Fruit fly (Drosophila melanogaster): ENCODE results near the gene CG6271.

Gene CG6271

dm6 chr3R:26980282-26980691, 45.6 kb downstream of the CG6271 start (continued):
- TF ChIP-seq Deaf1 (tag; optimal IDR thresholded peaks at IDR 0.05) (peak; percentile 68), vvl (GFP tag; IDR thresholded peaks at IDR 0.05) (peak; percentile 84), Opbp (GFP tag; IDR thresholded peaks at IDR 0.05; ENCODE audit: partially characterized antibody) (peak; percentile 16; the same call in 1 of the 3 replicates), Dip3 (GFP tag; optimal IDR thresholded peaks at IDR 0.05) (no peak), CG7963 (GFP tag; IDR thresholded peaks at IDR 0.05; ENCODE audit: partially characterized antibody) (no peak), CG13123 (GFP tag; optimal IDR thresholded peaks at IDR 0.05) (no peak), CG17385 (GFP tag; optimal IDR thresholded peaks at IDR 0.05) (peak; percentile 24), CG6854 (GFP tag; optimal IDR thresholded peaks at IDR 0.05) (peak; percentile 49), fd3F (GFP tag; optimal IDR thresholded peaks at IDR 0.05) (no peak), Fer1 (GFP tag; optimal IDR thresholded peaks at IDR 0.05) (peak; percentile 37), Dll (GFP tag; IDR thresholded peaks at IDR 0.05; ENCODE audit: partially characterized antibody) (0 out of 4 replicates have a peak, but pooled peaks have one; percentile 15), Dbx (GFP tag; IDR thresholded peaks at IDR 0.05) (peak; percentile 53; the same call in 2 of the 3 replicates), CG2199 (GFP tag; IDR thresholded peaks at IDR 0.05) (0 out of 3 replicates have a peak, but pooled peaks have one; percentile 52), sna (GFP tag; IDR thresholded peaks at IDR 0.05; ENCODE audit: partially characterized antibody) (0 out of 2 replicates have a peak, but pooled peaks have one; percentile 31), zen2 (GFP tag; IDR thresholded peaks at IDR 0.05; ENCODE audit: partially characterized antibody) (peak; percentile 37; the same call in 2 of the 3 replicates), Trl (optimal IDR thresholded peaks at IDR 0.05) (peak; percentile 72 to 97), Trl (GFP tag; optimal IDR thresholded peaks at IDR 0.05) (no peak), Jarid2 (GFP tag; optimal IDR thresholded peaks at IDR 0.05) (peak; percentile 88), CG3281 (GFP tag; optimal IDR thresholded peaks at IDR 0.05) (peak; percentile 48), lbe (GFP tag; optimal IDR thresholded peaks at IDR 0.05) (peak; percentile 32), gfzf (GFP tag; optimal IDR thresholded peaks at IDR 0.05) (no peak), CG17568 (GFP tag; optimal IDR thresholded peaks at IDR 0.05) (no peak), Awh (GFP tag; IDR thresholded peaks at IDR 0.05) (peak; percentile 58; the same call in 1 of the 2 replicates), so (GFP tag; IDR thresholded peaks at IDR 0.05) (peak; percentile 71; the same call in 1 of the 3 replicates), gro (GFP tag; optimal IDR thresholded peaks at IDR 0.05) (peak; percentile 34), row (GFP tag; IDR thresholded peaks at IDR 0.05) (peak; percentile 26; the same call in 1 of the 3 replicates), BtbVII (GFP tag; optimal IDR thresholded peaks at IDR 0.05) (peak; percentile 1), unc-4 (GFP tag; IDR thresholded peaks at IDR 0.05; ENCODE audit: partially characterized antibody) (peak; percentile 52), tna (GFP tag; IDR thresholded peaks at IDR 0.05; ENCODE audit: partially characterized antibody) (peak; percentile 68), CG13894 (tag; optimal IDR thresholded peaks at IDR 0.05) (peak; percentile 60), CG7987 (GFP tag; optimal IDR thresholded peaks at IDR 0.05) (peak; percentile 47), CG34224 (GFP tag; IDR thresholded peaks at IDR 0.05; ENCODE audit: partially characterized antibody) (peak; percentile 36; the same call in 1 of the 3 replicates), CG16779 (GFP tag; IDR thresholded peaks at IDR 0.05) (0 out of 2 replicates have a peak, but pooled peaks have one; percentile 39), psq (GFP tag; optimal IDR thresholded peaks at IDR 0.05) (peak; percentile 29), CG6683 (GFP tag; optimal IDR thresholded peaks at IDR 0.05) (no peak), CG9932 (GFP tag; IDR thresholded peaks at IDR 0.05) (peak; percentile 26; the same call in 1 of the 2 replicates), BEAF-32 (GFP tag; optimal IDR thresholded peaks at IDR 0.05) (peak; percentile 9), Hmr (GFP tag; optimal IDR thresholded peaks at IDR 0.05) (peak; percentile 15), ftz-f1 (GFP tag; optimal IDR thresholded peaks at IDR 0.05) (peak; percentile 83), dimm (GFP tag; IDR thresholded peaks at IDR 0.05) (no peak), sd (tag; optimal IDR thresholded peaks at IDR 0.05) (peak; percentile 74), chm (GFP tag; IDR thresholded peaks at IDR 0.05) (peak; percentile 57; the same call in 1 of the 2 replicates), sens (GFP tag) (peak; percentile 56), Ada2b (GFP tag; IDR thresholded peaks at IDR 0.05) (no peak), maf-S (GFP tag; optimal IDR thresholded peaks at IDR 0.05) (no peak), CG13287 (GFP tag; IDR thresholded peaks at IDR 0.05; ENCODE audit: partially characterized antibody) (peak; percentile 70), chinmo (GFP tag; IDR thresholded peaks at IDR 0.05; ENCODE audit: partially characterized antibody) (peak; percentile 93; the same call in 3 of the 4 replicates)
